Worm (Caenorhabditis elegans): ENCODE measurements around the gene srlf-35.

Gene srlf-35

DNA sequence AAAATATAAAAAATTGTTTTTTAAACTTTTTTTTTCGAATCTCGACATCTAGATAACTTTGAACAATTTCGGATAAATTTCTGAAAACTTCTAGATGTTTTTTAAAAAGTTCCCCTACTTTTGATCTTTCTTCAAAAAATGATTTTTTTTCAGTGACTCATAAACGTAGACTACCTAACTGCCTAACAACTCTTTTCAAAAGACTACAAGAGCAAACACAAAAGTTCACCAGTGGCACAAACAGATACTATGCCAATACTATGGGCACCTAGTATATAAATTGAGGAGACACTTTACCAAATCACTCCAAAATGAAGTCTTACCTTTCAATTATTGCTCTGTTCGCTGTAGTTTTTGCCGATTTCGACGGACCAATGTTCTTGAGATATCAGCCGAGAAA is at the start of gene srlf-35:
Gene srlf-35, plus strand, starts transcription at position 301 of the 400 bp plus-strand sequence.
- TF ChIP-seq tab-1 (GFP tag; IDR thresholded peaks at IDR 0.05) (no peak), klf-2 (GFP tag; conservative IDR thresholded peaks at IDR 0.05) (no peak), ref-1 (GFP tag; conservative IDR thresholded peaks at IDR 0.05) (no peak), flt-1 (GFP tag; IDR thresholded peaks at IDR 0.05) (no peak), T22C8.4 (GFP tag; IDR thresholded peaks at IDR 0.05) (no peak), cog-1 (tag; optimal IDR thresholded peaks at IDR 0.05) (no peak)

DNA sequence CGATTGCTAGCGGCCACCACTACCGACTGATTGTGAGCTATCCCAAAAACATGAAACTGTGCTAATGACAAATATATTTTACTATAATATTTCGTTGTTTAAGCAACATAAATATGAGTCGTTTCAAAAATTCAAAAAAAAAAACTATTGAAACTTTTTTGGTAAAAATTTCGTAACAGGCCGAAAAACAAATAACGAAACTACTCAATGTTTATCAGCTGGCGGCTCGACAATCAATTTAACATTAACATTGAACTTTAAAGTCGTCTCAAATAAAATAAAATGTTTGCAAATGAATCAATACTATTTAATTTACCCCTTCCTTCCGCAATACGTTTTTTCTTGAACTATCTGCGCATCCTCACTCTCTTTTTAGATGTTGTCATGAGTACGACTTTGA is 46.0 kb upstream of the srlf-35 start:
- TF ChIP-seq cog-1 (tag; optimal IDR thresholded peaks at IDR 0.05) (no peak), med-1 (GFP tag; optimal IDR thresholded peaks at IDR 0.05; ENCODE audit: insufficient read depth) (no peak), ztf-23 (GFP tag; IDR thresholded peaks at IDR 0.05) (no peak), ztf-29 (GFP tag; IDR thresholded peaks at IDR 0.05) (no peak), klf-2 (GFP tag; conservative IDR thresholded peaks at IDR 0.05) (no peak), ref-1 (GFP tag; conservative IDR thresholded peaks at IDR 0.05) (no peak), T22C8.4 (GFP tag; IDR thresholded peaks at IDR 0.05) (no peak), flt-1 (GFP tag; IDR thresholded peaks at IDR 0.05) (no peak), tab-1 (GFP tag; IDR thresholded peaks at IDR 0.05) (no peak)

DNA sequence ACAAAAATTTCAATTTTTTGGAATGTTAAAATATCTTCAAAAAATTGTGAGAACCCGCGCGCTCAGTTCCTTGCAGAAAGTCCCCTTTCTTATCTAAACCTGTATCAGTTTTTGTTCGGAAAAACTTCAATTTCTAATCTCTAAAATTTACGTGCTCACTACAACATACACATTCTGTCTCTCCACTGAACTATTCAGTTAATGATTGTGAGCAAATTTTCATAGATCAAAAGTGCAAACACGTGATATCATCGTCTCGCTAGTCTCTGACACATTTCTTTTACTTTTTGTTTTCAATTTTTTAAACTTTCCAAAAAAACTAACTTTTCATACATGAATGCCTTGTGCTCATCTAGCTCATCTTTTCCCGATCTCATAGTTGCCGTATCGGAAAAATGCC is 44.4 kb upstream of the srlf-35 start, which contains the start of gene nhr-203:
Gene nhr-203, plus strand, starts transcription at position 332 of the 400 bp plus-strand sequence.
- TF ChIP-seq tab-1 (GFP tag; IDR thresholded peaks at IDR 0.05) (no peak), med-1 (GFP tag; optimal IDR thresholded peaks at IDR 0.05; ENCODE audit: insufficient read depth) (no peak), ztf-23 (GFP tag; IDR thresholded peaks at IDR 0.05) (no peak), klf-2 (GFP tag; conservative IDR thresholded peaks at IDR 0.05) (no peak), ref-1 (GFP tag; conservative IDR thresholded peaks at IDR 0.05) (no peak), T22C8.4 (GFP tag; IDR thresholded peaks at IDR 0.05) (no peak), cog-1 (tag; optimal IDR thresholded peaks at IDR 0.05) (no peak), ztf-29 (GFP tag; IDR thresholded peaks at IDR 0.05) (no peak), flt-1 (GFP tag; IDR thresholded peaks at IDR 0.05) (no peak)

DNA sequence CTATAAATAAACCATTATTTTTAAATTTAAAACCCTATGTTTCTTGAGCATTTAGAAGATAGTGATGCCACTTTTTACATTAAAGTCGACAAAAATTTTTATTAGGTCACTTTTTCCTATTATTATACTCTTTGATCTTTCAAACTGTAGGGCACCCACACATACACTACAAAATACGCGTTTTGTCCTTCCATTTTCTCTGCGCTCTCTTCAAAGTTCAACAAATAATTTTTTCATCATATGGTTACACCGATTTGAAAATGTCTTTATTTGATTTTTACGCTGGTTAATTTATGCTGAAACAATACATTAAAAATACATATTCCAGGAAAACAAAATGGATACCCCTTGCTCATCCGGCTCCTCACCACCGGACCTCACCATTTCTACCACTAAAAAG is 41.6 kb upstream of the srlf-35 start, which contains the start of gene nhr-202:
Gene nhr-202, plus strand, starts transcription at position 326 of the 400 bp plus-strand sequence.
- TF ChIP-seq ztf-29 (GFP tag; IDR thresholded peaks at IDR 0.05) (no peak), tab-1 (GFP tag; IDR thresholded peaks at IDR 0.05) (no peak), T22C8.4 (GFP tag; IDR thresholded peaks at IDR 0.05) (no peak), cog-1 (tag; optimal IDR thresholded peaks at IDR 0.05) (no peak), flt-1 (GFP tag; IDR thresholded peaks at IDR 0.05) (no peak)

DNA sequence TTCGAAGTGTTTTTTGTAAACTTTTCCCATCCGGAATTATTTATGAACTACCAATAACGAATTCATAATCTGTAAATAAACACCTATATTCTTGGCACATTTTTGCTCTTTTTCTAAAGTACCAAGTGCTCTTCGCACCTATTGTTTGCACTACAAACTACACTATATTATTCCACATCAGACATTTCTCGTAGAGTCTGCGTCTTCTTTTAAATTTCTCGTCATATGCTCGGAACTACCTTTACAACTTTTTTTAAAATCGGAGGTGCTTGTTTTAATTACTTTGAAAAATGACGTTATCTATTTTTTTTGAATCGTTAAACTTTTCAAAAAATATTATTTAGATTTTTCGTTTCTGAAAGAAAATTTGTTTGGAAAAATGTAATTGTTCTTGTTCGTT is 39.0 kb upstream of the srlf-35 start, which contains the start of gene nhr-201:
Gene nhr-201, plus strand, starts transcription at position 29 of the 400 bp plus-strand sequence.
- TF ChIP-seq ztf-29 (GFP tag; IDR thresholded peaks at IDR 0.05) (no peak), T22C8.4 (GFP tag; IDR thresholded peaks at IDR 0.05) (no peak), ref-1 (GFP tag; conservative IDR thresholded peaks at IDR 0.05) (no peak), med-1 (GFP tag; optimal IDR thresholded peaks at IDR 0.05; ENCODE audit: insufficient read depth) (no peak), cog-1 (tag; optimal IDR thresholded peaks at IDR 0.05) (no peak), flt-1 (GFP tag; IDR thresholded peaks at IDR 0.05) (no peak), klf-2 (GFP tag; conservative IDR thresholded peaks at IDR 0.05) (no peak), ztf-23 (GFP tag; IDR thresholded peaks at IDR 0.05) (no peak), tab-1 (GFP tag; IDR thresholded peaks at IDR 0.05) (no peak)

DNA sequence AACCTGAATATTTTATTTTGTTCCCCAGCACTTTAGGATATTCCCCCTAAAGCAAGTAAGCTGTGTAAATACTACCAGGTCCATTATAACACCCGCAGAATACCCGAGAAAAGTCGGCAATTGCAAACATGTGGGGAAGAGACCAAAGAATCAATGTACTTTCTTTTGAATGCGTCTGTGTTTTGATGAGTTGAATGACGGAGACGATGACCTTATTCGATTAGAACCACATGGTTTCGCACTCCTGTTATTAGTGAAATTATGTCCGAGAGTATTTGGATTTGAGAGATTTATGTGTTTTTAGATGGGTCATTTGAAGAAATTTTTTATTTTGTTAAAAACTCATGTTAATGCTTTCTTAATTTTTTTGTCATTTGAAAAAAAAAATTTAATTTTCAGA is 38.5 kb upstream of the srlf-35 start:
- TF ChIP-seq tab-1 (GFP tag; IDR thresholded peaks at IDR 0.05) (no peak), ztf-29 (GFP tag; IDR thresholded peaks at IDR 0.05) (no peak), klf-2 (GFP tag; conservative IDR thresholded peaks at IDR 0.05) (no peak), med-1 (GFP tag; optimal IDR thresholded peaks at IDR 0.05; ENCODE audit: insufficient read depth) (no peak), ztf-23 (GFP tag; IDR thresholded peaks at IDR 0.05) (no peak), ref-1 (GFP tag; conservative IDR thresholded peaks at IDR 0.05) (no peak), flt-1 (GFP tag; IDR thresholded peaks at IDR 0.05) (no peak), T22C8.4 (GFP tag; IDR thresholded peaks at IDR 0.05) (no peak), cog-1 (tag; optimal IDR thresholded peaks at IDR 0.05) (no peak)

DNA sequence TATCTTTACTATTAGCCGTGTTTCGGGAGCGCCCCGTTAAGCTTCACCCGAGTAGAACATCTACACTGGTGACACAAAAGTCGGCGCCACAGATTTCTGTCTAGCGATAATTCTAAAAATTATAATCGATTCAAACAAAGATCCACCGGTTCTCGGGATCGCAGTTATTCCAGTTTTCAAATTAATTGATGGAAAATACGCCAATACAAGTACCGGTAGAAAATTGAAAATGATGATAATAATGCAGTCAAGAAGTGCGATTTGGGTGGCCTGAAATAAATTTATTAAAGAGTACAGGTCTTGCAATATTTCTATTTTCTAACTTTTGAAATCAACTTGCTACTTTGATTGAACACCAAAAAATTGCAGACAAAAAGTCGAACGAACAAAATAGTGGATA is 36.3 kb upstream of the srlf-35 start:
- TF ChIP-seq klf-2 (GFP tag; conservative IDR thresholded peaks at IDR 0.05), result no peak
- TF ChIP-seq ztf-23 (GFP tag; IDR thresholded peaks at IDR 0.05), result no peak
- no peak for TF ChIP-seq ref-1 (GFP tag; conservative IDR thresholded peaks at IDR 0.05)
- TF ChIP-seq T22C8.4 (GFP tag; IDR thresholded peaks at IDR 0.05), result no peak
- no peak for TF ChIP-seq cog-1 (tag; optimal IDR thresholded peaks at IDR 0.05)
- TF ChIP-seq flt-1 (GFP tag; IDR thresholded peaks at IDR 0.05), result no peak
- no peak for TF ChIP-seq ztf-29 (GFP tag; IDR thresholded peaks at IDR 0.05)
- TF ChIP-seq tab-1 (GFP tag; IDR thresholded peaks at IDR 0.05), result no peak
- TF ChIP-seq med-1 (GFP tag; optimal IDR thresholded peaks at IDR 0.05; ENCODE audit: insufficient read depth), result no peak

DNA sequence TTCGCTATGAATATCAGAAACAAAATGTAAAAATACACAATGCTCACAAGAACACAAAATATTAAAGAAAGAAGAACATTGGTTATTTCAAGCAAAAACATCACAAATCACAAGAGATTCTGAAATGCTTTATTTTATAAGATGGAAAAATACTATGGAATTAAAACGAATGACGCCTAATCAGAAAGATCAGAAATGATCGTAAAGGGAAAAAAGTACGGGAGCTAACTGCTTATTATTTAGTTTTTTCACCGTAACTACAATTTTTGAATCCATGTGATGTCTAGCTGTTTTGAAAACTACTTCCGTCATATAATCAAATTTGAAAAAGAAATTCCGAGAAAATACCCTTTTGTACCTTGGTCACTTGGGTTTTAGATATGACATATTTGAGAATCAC is 35.4 kb upstream of the srlf-35 start, which contains the start of gene srbc-57:
Gene srbc-57, minus strand, starts transcription at position 101 of the 400 bp plus-strand sequence.
- TF ChIP-seq cog-1 (tag; optimal IDR thresholded peaks at IDR 0.05) (no peak), T22C8.4 (GFP tag; IDR thresholded peaks at IDR 0.05) (no peak), flt-1 (GFP tag; IDR thresholded peaks at IDR 0.05) (no peak)

DNA sequence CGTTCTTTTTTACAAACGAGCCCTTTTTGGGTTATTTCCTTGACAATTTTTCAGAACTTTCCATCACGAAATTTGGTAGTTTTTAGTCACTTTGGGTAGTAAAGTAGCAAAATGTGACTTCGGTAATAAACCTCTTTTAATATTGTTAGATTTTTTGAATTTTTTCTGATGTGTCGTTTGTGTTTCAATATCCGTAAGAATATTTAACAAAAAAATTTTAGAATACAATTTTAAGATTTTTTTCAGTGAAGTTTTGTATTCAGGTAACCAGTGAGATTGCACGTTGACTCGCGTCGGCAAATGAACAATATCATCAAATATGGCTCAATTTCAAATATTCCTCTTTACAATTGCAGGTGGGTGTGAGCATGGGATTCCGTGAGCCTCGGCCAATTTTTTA is 31.2 kb upstream of the srlf-35 start, which contains the start of gene srt-31:
Gene srt-31, plus strand, starts transcription at position 301 of the 400 bp plus-strand sequence.
- TF ChIP-seq tab-1 (GFP tag; IDR thresholded peaks at IDR 0.05), result no peak
- no peak for TF ChIP-seq flt-1 (GFP tag; IDR thresholded peaks at IDR 0.05)
- no peak for TF ChIP-seq med-1 (GFP tag; optimal IDR thresholded peaks at IDR 0.05; ENCODE audit: insufficient read depth)
- TF ChIP-seq ztf-23 (GFP tag; IDR thresholded peaks at IDR 0.05), result no peak
- no peak for TF ChIP-seq cog-1 (tag; optimal IDR thresholded peaks at IDR 0.05)
- TF ChIP-seq ref-1 (GFP tag; conservative IDR thresholded peaks at IDR 0.05), result no peak
- TF ChIP-seq ztf-29 (GFP tag; IDR thresholded peaks at IDR 0.05), result no peak
- no peak for TF ChIP-seq klf-2 (GFP tag; conservative IDR thresholded peaks at IDR 0.05)
- TF ChIP-seq T22C8.4 (GFP tag; IDR thresholded peaks at IDR 0.05), result no peak

DNA sequence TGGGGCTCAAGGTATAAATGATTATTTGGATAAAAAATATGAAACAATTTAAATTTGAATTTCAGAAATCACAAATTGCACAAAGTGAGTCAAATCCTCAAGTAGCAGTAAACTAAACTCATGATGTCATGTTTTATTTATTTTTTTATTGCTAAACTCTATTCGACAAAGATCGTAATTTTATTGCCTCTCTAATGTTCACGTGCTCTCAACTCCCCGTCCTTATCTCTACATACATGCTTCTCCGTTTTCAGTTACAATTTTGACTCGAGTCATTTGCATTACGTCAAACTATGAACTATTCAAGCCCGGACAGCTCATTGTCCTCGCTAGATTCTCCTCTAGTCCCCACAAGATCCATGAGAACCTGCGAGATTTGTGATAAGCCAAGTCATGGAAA is 29.3 kb upstream of the srlf-35 start, which contains the start of gene nhr-99:
Gene nhr-99, plus strand, starts transcription at position 263 of the 400 bp plus-strand sequence.
- TF ChIP-seq flt-1 (GFP tag; IDR thresholded peaks at IDR 0.05) (no peak), klf-2 (GFP tag; conservative IDR thresholded peaks at IDR 0.05) (no peak)
